Fruit fly (Drosophila melanogaster) Kc167 (cell line): ENCODE data around the gene Cpr65Av.

ENCODE experiments used
- Myc ChIP-seq: fragments of >200 bp; optimal IDR thresholded peaks from 2 replicates; lab custom pipeline; 2017; ENCODE audit warnings: missing external identifiers
- Sin3A ChIP-seq: fragments of >200 bp; optimal IDR thresholded peaks from 2 replicates; lab custom pipeline; 2018; ENCODE audit warnings: missing external identifiers
- h ChIP-seq: fragments of >200 bp; optimal IDR thresholded peaks from 3 replicates; lab custom pipeline; 2018; ENCODE audit warnings: missing external identifiers
- insv ChIP-seq: fragments of >200 bp; optimal IDR thresholded peaks from 3 replicates; lab custom pipeline; 2018; ENCODE audit warnings: missing external identifiers
- psq ChIP-seq: fragments of >200 bp; optimal IDR thresholded peaks from 2 replicates; lab custom pipeline; 2017; ENCODE audit warnings: missing external identifiers
- ttk ChIP-seq: sonication (Bioruptor generic); optimal IDR thresholded peaks from 2 replicates; lab custom pipeline; 2017; ENCODE audit warnings: missing external identifiers

Gene Cpr65Av

DNA sequence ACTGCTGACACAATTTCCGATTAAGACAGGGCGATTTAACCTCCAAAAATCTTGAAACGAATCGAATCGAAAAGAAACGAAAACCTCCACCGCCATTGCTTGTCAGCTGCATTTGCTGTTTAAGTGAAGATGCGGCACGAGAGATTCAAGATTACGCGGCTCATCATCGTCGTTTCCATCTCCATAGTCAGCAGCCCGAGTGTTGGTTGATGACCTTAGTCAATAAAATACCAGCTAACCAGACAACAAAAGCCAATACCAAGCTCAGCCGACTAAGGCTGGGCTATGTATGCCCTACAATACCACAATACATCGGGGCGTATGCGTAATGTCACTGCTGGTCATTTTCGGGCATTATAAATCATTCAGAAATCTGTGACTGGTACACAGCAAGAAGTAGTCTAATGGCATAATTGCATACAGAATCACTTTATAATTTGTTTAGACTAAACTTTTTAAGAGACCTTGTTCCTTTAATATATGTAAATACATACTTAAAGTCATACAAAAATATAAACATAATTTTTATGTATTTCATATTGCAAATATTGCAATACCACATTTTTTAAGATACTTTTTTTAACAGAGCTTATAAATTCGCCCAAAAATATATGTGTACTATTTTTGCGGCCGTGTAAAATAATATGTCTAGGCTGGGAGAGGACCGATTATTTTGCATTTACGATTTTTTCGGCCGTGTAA is 1.1 kb upstream of the Cpr65Av start:
- TF ChIP-seq h (lab: Kevin White, UChicago) (no peak), psq (no peak), Sin3A (lab: Kevin White, UChicago) (no peak), ttk (lab: Kevin White, UChicago) (no peak), Myc (no peak), insv (no peak)

DNA sequence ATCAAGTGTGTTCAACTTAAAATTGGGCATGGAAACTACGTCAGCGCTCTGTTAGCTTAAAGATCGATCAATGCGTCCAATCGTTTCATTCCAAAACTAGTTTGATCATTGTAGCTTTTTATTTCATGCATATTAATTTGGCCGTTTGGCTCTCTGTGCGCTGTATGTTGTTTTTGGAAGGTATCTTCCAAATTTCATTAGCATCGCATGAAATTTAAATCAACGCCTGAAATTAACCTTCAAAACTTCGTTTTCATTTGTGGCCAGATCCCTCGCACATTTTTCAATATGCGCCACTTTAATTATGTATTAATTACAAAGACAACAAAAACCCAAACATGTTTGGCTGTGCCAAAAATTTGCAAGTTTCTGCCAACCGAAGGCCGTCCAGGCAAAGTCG is 1.2 kb downstream of the Cpr65Av start:
- TF ChIP-seq insv (no peak), Myc (no peak), h (lab: Kevin White, UChicago) (no peak), psq (no peak), ttk (lab: Kevin White, UChicago) (no peak), Sin3A (lab: Kevin White, UChicago) (no peak)

DNA sequence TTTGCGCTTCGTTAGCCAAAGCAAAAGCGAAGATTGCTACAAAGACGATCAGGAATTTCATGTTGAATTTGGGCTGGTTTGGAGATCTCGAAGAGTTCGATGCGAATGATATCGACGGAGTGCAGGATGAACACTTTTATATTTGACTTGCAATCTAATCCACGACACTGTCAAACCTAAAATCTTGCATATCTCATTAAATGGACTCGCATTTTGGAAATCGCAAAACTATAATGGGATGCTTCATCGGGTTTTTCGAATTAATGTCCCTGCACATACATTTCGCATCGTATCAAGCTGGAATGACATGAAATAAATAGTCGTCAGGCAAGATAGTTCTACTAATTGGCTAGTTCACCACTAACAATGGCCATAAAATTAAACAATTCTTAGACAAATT is 1.8 kb downstream of the Cpr65Av start, which contains the start of gene Lcp65Ae:
TSS of gene Lcp65Ae (minus strand) at position 101 of the 400 bp plus-strand sequence.
- TF ChIP-seq insv (no peak), h (lab: Kevin White, UChicago) (no peak), Sin3A (lab: Kevin White, UChicago) (no peak), psq (no peak), ttk (lab: Kevin White, UChicago) (no peak), Myc (no peak)

DNA sequence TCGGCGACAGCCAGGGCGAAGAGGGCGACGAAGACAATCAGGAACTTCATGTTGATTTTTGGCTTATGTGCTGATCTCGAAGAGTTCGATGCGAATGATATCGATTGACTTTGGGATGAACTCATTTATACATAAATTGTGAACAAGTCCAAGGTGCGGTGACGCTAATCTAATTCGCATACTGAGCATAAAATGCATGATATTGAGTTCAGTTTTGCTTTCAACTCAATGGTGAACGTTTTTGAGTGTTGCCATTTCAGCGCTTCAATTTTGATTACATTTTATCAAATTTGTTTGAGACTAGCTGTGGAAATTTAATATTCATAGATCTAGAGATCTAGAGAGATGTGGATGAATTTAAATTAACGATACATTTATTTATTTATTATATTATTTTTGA is 3.1 kb downstream of the Cpr65Av start, which contains the start of gene Lcp65Af:
TSS of gene Lcp65Af (minus strand) at position 101 of the 400 bp plus-strand sequence.
- TF ChIP-seq h (lab: Kevin White, UChicago) (no peak), Myc (no peak), ttk (lab: Kevin White, UChicago) (no peak), Sin3A (lab: Kevin White, UChicago) (no peak)

DNA sequence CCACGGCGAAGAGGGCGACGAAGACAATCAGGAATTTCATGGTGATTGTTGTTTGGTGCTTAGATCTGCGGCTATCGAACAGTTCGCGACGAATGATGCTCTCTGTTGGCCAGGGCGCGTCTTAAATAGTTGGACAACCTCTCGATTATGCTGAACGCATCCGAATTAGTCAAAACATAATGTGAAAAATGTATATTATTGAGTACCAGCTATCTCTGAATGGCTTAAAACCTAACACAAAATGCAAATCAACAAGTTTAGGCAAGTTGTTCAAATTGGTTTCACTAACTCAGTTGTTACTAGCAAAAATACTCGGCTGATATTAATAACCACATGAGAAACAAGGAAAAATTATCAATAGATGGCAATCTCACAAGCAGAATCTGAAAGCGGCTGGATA is 4.6 kb downstream of the Cpr65Av start, which contains the start of gene Lcp65Ag1:
TSS of gene Lcp65Ag1 (minus strand) at position 101 of the 400 bp plus-strand sequence.
- no peak for TF ChIP-seq insv
- no peak for TF ChIP-seq h (lab: Kevin White, UChicago)
- no peak for TF ChIP-seq psq
- TF ChIP-seq ttk (lab: Kevin White, UChicago), result no peak
- TF ChIP-seq Myc, result no peak
- no peak for TF ChIP-seq Sin3A (lab: Kevin White, UChicago)

DNA sequence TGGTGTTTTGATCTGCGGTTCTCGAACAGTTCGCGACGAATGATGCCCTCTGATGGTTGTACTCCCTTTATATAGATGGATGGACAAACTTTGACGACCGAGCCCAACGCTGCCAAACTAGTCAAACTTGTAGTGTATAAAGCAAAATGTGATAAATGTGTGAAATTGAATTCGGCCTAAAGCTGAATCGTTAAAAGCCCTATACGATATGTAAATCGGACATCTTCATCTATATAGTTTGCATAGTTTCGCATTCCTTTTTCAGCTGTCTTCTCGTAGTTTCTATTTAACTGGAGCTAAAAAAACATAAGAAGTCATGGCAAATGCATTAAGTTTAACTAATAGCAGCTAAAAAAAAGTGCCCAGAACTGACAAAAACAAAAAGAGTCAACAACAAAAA is 6.2 kb downstream of the Cpr65Av start, which contains the start of gene Lcp65Ag2:
TSS of gene Lcp65Ag2 (minus strand) at position 48 of the 400 bp plus-strand sequence.
- TF ChIP-seq Myc (no peak), psq (no peak), Sin3A (lab: Kevin White, UChicago) (no peak), ttk (lab: Kevin White, UChicago) (no peak), insv (no peak), h (lab: Kevin White, UChicago) (no peak)

DNA sequence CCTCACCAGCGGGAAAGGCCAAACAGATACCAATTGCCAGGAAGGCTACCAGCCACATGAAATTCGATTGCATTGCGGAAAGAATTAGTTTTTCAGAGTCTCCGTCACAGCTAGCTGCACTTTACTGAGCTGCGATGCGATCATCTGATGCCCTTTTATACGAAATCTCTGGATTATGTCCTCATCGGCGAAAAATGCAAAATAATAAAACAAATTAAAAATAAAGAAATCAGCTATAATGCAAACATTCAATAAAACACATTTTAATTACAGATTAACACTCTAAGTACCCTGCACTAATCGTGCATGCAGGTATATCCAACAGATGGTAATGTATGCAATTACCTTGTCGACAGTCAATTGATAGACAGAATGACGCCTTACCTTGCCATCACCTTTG is 7.8 kb downstream of the Cpr65Av start, which contains the start of gene Cpr65Au:
TSS of gene Cpr65Au (minus strand) at position 101 of the 400 bp plus-strand sequence.
- TF ChIP-seq Myc, result no peak
- TF ChIP-seq psq, result no peak
- no peak for TF ChIP-seq Sin3A (lab: Kevin White, UChicago)
- TF ChIP-seq insv, result no peak
- no peak for TF ChIP-seq h (lab: Kevin White, UChicago)
- no peak for TF ChIP-seq ttk (lab: Kevin White, UChicago)

DNA sequence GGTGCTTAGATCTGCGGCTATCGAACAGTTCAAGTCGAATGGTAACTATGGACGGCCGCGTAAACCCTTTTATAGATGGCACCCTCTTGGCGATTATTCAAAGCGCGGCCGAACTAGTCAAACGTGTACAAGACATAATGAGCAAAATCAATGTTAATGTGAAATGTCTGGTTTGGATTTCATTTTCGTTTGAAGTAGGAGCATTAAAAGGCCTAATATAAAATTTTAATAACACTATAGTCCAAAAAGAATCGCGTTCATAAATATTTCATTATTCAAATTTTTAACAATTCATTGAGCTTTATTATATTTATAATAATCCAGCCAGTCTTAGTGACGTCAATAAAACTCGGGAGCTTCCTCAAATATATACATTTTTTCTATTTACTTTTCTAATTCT is 8.8 kb downstream of the Cpr65Av start, which contains the start of gene Lcp65Ag3:
TSS of gene Lcp65Ag3 (minus strand) at position 46 of the 400 bp plus-strand sequence.
- TF ChIP-seq psq (no peak), insv (no peak), Myc (no peak), ttk (lab: Kevin White, UChicago) (no peak), Sin3A (lab: Kevin White, UChicago) (no peak)

DNA sequence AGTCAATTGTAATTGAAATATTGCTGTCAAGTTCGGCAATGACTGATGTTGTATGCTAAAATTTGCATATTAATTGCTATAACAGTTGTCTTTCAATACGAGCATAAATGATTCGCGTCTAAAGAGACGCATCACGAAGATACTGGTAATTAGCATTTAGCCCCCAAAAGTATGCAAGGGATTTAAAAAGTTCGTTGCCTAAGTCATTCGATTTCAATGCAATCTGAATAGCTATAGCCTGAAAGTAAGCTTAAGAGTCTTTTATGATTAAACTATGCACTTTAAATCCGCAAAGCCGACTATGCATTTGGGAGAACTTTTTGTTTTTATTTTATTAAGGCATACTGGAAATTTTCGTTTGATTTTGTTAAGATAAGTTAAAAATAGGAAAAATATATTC is 10.2 kb downstream of the Cpr65Av start:
- TF ChIP-seq insv (no peak), psq (no peak), Sin3A (lab: Kevin White, UChicago) (no peak), ttk (lab: Kevin White, UChicago) (no peak), Myc (no peak), h (lab: Kevin White, UChicago) (no peak)

DNA sequence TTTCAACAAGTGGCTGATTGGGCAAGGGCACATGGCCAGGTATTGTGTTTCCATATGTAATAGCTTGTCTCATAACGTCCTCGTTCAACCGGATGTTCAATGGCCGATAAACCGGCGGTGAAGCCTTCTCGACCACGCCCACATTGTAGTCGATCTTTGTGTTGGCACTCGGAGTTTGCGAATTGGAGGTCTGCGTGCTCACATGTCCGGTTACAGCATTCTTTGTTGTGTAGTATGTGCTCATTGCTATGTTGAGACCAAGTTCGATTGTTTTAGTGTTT is 14.4 kb downstream of the Cpr65Av start:
- TF ChIP-seq h (lab: Kevin White, UChicago) (no peak), psq (no peak), Sin3A (lab: Kevin White, UChicago) (no peak), ttk (lab: Kevin White, UChicago) (no peak), insv (no peak), Myc (no peak)

DNA sequence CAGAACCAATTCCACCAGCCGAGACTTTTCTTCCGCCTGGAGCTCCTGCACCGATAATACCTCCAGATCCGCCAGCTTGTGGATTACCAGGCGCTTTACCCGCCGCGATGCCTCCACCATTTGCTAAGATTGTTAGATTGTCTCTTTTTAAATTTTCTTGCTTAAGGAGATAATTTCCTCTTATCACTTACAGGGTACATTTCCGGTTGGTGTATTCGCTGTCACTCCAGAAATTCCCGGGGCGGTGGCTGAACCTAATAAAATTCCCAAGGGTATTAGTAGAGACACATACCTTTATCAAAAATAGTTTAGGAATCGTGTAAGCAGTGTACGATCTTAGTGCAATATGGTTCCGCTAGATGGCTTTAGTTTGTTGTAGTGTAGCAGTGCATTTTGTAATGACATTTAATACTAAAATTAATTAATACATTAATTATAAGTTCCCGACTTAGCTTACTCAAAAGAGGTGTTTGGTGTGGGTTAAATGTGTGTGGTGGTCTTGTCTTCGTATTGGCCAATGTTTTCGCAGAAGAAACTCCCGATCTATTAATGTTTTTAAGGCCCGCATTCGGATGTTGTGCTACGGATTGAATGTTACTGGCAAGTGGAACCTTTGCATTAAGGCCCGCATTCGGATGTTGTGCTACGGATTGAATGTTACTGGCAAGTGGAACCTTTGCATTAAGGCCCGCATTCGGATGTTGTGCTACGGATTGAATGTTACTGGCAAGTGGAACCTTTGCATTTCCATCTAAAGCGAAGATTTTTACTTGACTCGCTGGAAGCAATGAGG is 15.0 kb downstream of the Cpr65Av start:
- TF ChIP-seq Sin3A (lab: Kevin White, UChicago), result no peak
- TF ChIP-seq h (lab: Kevin White, UChicago), result no peak
- TF ChIP-seq psq, result no peak
- TF ChIP-seq Myc, result no peak
- TF ChIP-seq insv, result no peak

DNA sequence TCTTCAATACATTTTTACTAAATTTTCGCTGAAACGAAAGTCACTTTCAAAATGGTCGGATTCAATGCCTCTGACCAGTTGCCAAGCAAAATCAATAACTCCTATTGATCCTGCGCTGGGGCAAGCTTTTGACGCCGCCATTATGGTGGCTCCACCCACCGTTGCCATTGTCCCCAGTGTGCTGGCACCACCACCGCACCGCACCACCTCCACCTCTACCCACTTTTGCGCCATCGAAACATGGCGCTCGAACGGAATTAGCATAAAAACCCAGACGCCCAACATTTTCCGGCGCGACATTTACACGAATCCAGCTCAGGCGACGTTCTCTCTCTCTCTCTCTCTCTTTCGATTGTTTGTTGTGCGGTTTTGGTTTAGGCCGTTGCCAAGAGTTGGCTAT is 22.9 kb downstream of the Cpr65Av start:
- TF ChIP-seq insv (no peak), Myc (no peak), Sin3A (lab: Kevin White, UChicago) (no peak), h (lab: Kevin White, UChicago) (no peak), psq (no peak), ttk (lab: Kevin White, UChicago) (no peak)
